Worm (Caenorhabditis elegans): ENCODE measurements around the gene ell-1.
A peak's percentile ranks its signal among the peaks of the same experiment; 100 is the strongest.

Gene ell-1

ce11 chrIV:4396052-4396821 lies 2.0 kb downstream of the ell-1 start:
- TF ChIP-seq dao-5 (tag; optimal IDR thresholded peaks at IDR 0.05) (no peak), W03F9.2 (tag; optimal IDR thresholded peaks at IDR 0.05) (no peak), him-1 (tag; optimal IDR thresholded peaks at IDR 0.05) (no peak)

ce11 chrIV:4397111-4397510 lies 2.9 kb downstream of the ell-1 start:
- TF ChIP-seq dao-5 (tag; optimal IDR thresholded peaks at IDR 0.05) (no peak), W03F9.2 (tag; optimal IDR thresholded peaks at IDR 0.05) (no peak), him-1 (tag; optimal IDR thresholded peaks at IDR 0.05) (no peak)

ce11 chrIV:4397586-4397985 lies 3.4 kb downstream of the ell-1 start:
- TF ChIP-seq him-1 (tag; optimal IDR thresholded peaks at IDR 0.05) = no peak
- TF ChIP-seq dao-5 (tag; optimal IDR thresholded peaks at IDR 0.05) = no peak
- TF ChIP-seq W03F9.2 (tag; optimal IDR thresholded peaks at IDR 0.05) = no peak

ce11 chrIV:4398420-4398819 lies 4.2 kb downstream of the ell-1 start:
- TF ChIP-seq dao-5 (tag; optimal IDR thresholded peaks at IDR 0.05) (no peak), him-1 (tag; optimal IDR thresholded peaks at IDR 0.05) (no peak), W03F9.2 (tag; optimal IDR thresholded peaks at IDR 0.05) (no peak)

ce11 chrIV:4398890-4399289 lies 4.7 kb downstream of the ell-1 start:
- no peak for TF ChIP-seq him-1 (tag; optimal IDR thresholded peaks at IDR 0.05)
- TF ChIP-seq dao-5 (tag; optimal IDR thresholded peaks at IDR 0.05) = no peak
- no peak for TF ChIP-seq W03F9.2 (tag; optimal IDR thresholded peaks at IDR 0.05)

ce11 chrIV:4399418-4400136 lies 5.4 kb downstream of the ell-1 start:
- TF ChIP-seq him-1 (tag; optimal IDR thresholded peaks at IDR 0.05) (no peak), W03F9.2 (tag; optimal IDR thresholded peaks at IDR 0.05) (no peak), dao-5 (tag; optimal IDR thresholded peaks at IDR 0.05) (no peak)

ce11 chrIV:4400350-4401326 lies 6.4 kb downstream of the ell-1 start, which contains the start of gene Y24D9A.6:
Gene Y24D9A.6, minus strand, starts transcription at chrIV:4400400.
- no peak for TF ChIP-seq W03F9.2 (tag; optimal IDR thresholded peaks at IDR 0.05)
- TF ChIP-seq dao-5 (tag; optimal IDR thresholded peaks at IDR 0.05) = no peak
- no peak for TF ChIP-seq him-1 (tag; optimal IDR thresholded peaks at IDR 0.05)

ce11 chrIV:4402413-4402812 lies 8.2 kb downstream of the ell-1 start:
- no peak for TF ChIP-seq him-1 (tag; optimal IDR thresholded peaks at IDR 0.05)
- no peak for TF ChIP-seq W03F9.2 (tag; optimal IDR thresholded peaks at IDR 0.05)
- TF ChIP-seq dao-5 (tag; optimal IDR thresholded peaks at IDR 0.05) = no peak

ce11 chrIV:4403870-4404269 lies 9.7 kb downstream of the ell-1 start:
- TF ChIP-seq dao-5 (tag; optimal IDR thresholded peaks at IDR 0.05) (no peak), W03F9.2 (tag; optimal IDR thresholded peaks at IDR 0.05) (no peak), him-1 (tag; optimal IDR thresholded peaks at IDR 0.05) (no peak)

- TF ChIP-seq W03F9.2 (tag; optimal IDR thresholded peaks at IDR 0.05) (no peak), dao-5 (tag; optimal IDR thresholded peaks at IDR 0.05) (no peak), him-1 (tag; optimal IDR thresholded peaks at IDR 0.05) (no peak)
Observed at ce11 chrIV:4405126-4405525, 10.9 kb downstream of the ell-1 start, which contains the start of gene Y24D9A.7. Gene Y24D9A.7, minus strand, starts transcription at chrIV:4405171.

- TF ChIP-seq W03F9.2 (tag; optimal IDR thresholded peaks at IDR 0.05) (no peak), him-1 (tag; optimal IDR thresholded peaks at IDR 0.05) (peak; percentile 24)
Observed at ce11 chrIV:4406054-4406539, 11.9 kb downstream of the ell-1 start.

ce11 chrIV:4407055-4407461 lies 12.8 kb downstream of the ell-1 start:
- TF ChIP-seq W03F9.2 (tag; optimal IDR thresholded peaks at IDR 0.05) (no peak), him-1 (tag; optimal IDR thresholded peaks at IDR 0.05) (no peak), dao-5 (tag; optimal IDR thresholded peaks at IDR 0.05) (no peak)

ce11 chrIV:4408714-4409113 lies 14.5 kb downstream of the ell-1 start:
- TF ChIP-seq dao-5 (tag; optimal IDR thresholded peaks at IDR 0.05) (no peak), him-1 (tag; optimal IDR thresholded peaks at IDR 0.05) (no peak), W03F9.2 (tag; optimal IDR thresholded peaks at IDR 0.05) (no peak)
